Worm (Caenorhabditis elegans) whole organism, midembryonic: ENCODE measurements around the gene unc-77.

ENCODE experiments used
- T22C8.4 ChIP-seq: fragments of 200-800 bp; sonication (Bioruptor generic); IDR thresholded peaks from 2 replicates; pipeline ENCODE4 v1.3.6; 2022; ENCODE audit warnings: missing genetic modification characterization, missing compliant biosample characterization
- cog-1 ChIP-seq: sonication (generic microtip); optimal IDR thresholded peaks from 2 replicates; lab custom pipeline; 2016; ENCODE audit warnings: missing genetic modification characterization, missing compliant biosample characterization
- flt-1 ChIP-seq: fragments of 200-800 bp; sonication (Bioruptor generic); IDR thresholded peaks from 2 replicates; pipeline ENCODE4 v1.3.6; 2022; ENCODE audit warnings: missing genetic modification characterization, missing compliant biosample characterization
- klf-2 ChIP-seq: fragments of 200-800 bp; sonication (Bioruptor generic); conservative IDR thresholded peaks from 2 replicates; pipeline ENCODE4 v1.3.6; 2022; ENCODE audit warnings: missing genetic modification reagents, missing genetic modification characterization, missing compliant biosample characterization
- med-1 ChIP-seq: sonication (generic microtip); optimal IDR thresholded peaks from 2 replicates; lab custom pipeline; 2017; ENCODE audit warnings: missing genetic modification characterization, mild to moderate bottlenecking, missing compliant biosample characterization, antibody characterized with exemption, missing genetic modification reagents; ENCODE audit not compliant: insufficient read depth
- ref-1 ChIP-seq: fragments of 200-800 bp; sonication (Bioruptor generic); conservative IDR thresholded peaks from 2 replicates; pipeline ENCODE4 v1.3.6; 2022; ENCODE audit warnings: missing genetic modification reagents, missing genetic modification characterization, missing compliant biosample characterization
- tab-1 ChIP-seq: fragments of 200-800 bp; sonication (Bioruptor generic); IDR thresholded peaks from 2 replicates; pipeline ENCODE4 v1.3.6; 2022; ENCODE audit warnings: missing genetic modification characterization, missing compliant biosample characterization
- ztf-23 ChIP-seq: fragments of 200-800 bp; sonication (Bioruptor generic); IDR thresholded peaks from 2 replicates; pipeline ENCODE4 v1.3.6; 2022; ENCODE audit warnings: missing genetic modification reagents, missing genetic modification characterization, missing compliant biosample characterization
- ztf-29 ChIP-seq: fragments of 200-800 bp; sonication (Bioruptor generic); IDR thresholded peaks from 2 replicates; pipeline ENCODE4 v1.3.6; 2022; ENCODE audit warnings: missing genetic modification reagents, missing genetic modification characterization, missing compliant biosample characterization

The unc-77 gene

DNA sequence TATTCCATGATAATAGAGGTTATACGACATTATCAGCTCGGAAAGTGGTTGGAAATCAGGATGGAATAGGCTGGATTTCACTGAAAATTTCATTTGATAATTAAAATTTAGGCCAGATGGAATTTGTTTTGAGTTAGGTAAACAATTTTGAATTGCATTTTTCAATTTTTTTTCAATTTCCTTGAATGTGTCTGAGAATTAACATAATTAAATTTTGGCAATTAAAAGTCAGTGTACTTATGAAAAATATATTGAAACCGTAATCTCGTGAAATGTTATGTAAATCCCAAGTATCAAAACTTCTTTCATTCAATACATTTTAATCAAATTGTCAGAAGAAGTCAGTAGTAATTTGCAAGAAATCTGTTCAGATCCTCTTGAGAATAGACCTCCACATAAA, 37.7 kb downstream of the unc-77 start:
- TF ChIP-seq tab-1 (GFP tag; lab: Robert Waterston, UW) = no peak
- TF ChIP-seq klf-2 = no peak
- no peak for TF ChIP-seq med-1 (GFP tag; lab: Kevin White, UChicago)
- no peak for TF ChIP-seq T22C8.4 (GFP tag; lab: Robert Waterston, UW)
- TF ChIP-seq flt-1 (GFP tag; lab: Robert Waterston, UW) = no peak
- no peak for TF ChIP-seq ztf-29 (GFP tag; lab: Robert Waterston, UW)
- no peak for TF ChIP-seq cog-1
- TF ChIP-seq ref-1 (GFP tag; lab: Robert Waterston, UW) = no peak
- TF ChIP-seq ztf-23 = no peak

DNA sequence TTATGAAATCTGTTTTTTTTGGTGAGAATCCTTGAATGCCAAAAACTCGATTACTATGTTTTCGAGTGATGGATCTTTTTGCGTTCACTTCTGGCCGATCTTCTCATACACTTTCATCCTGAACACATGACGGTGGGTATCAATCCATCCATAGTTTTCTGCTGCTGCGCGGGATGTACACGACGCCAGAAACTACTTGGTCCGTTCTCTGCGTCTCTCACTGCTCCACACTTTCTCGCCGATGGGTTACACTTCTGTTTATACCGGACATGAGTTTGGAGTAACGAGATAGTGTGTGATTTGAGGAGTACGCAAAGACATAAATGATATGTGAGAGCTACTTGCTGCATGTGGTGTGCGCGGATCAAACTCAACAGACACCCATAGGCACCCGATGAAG, 43.0 kb downstream of the unc-77 start:
- TF ChIP-seq ref-1 (GFP tag; lab: Robert Waterston, UW) (no peak), med-1 (GFP tag; lab: Kevin White, UChicago) (no peak), ztf-23 (no peak), flt-1 (GFP tag; lab: Robert Waterston, UW) (no peak), T22C8.4 (GFP tag; lab: Robert Waterston, UW) (no peak), cog-1 (no peak), klf-2 (no peak), tab-1 (GFP tag; lab: Robert Waterston, UW) (no peak), ztf-29 (GFP tag; lab: Robert Waterston, UW) (no peak)

DNA sequence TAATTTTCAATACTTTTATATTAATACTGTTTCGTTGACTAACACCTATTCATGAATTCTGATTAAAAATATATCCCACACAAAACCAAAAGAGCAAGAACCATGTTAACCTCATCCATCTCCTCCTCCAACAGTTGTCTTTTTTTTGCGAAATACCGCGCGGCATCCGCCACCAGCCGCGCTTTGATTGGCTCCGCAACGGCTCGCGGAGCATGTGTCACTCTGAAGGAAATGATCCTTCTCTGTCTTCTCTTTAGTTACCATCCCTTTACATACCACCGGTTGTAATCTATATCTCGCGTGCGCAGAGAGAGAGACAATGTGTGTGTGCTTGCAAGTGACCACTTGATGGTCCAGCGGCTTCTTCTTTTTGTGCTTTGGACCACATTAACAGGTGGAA, 48.1 kb downstream of the unc-77 start:
- TF ChIP-seq cog-1 (no peak), flt-1 (GFP tag; lab: Robert Waterston, UW) (no peak), ztf-29 (GFP tag; lab: Robert Waterston, UW) (no peak), med-1 (GFP tag; lab: Kevin White, UChicago) (no peak), klf-2 (no peak), ref-1 (GFP tag; lab: Robert Waterston, UW) (no peak), tab-1 (GFP tag; lab: Robert Waterston, UW) (no peak), ztf-23 (no peak), T22C8.4 (GFP tag; lab: Robert Waterston, UW) (no peak)

DNA sequence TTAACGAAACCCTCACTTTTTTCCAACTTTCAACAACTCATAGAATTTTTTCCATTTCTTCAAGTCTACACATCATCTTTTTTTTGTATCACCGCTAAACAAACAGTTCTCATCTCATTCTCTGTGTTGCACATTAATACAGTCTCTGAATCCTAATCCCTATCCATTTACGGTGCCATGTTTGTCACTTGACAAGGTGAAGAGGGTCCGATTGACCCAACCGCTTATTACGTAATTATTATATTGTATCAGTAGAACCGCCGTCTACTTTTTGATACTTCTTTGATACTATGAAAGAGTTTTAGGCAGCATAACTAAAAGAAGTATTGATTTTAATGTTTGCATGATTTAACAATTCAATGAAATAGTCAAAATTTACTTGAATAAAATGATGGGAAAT, 49.0 kb downstream of the unc-77 start:
- TF ChIP-seq ztf-29 (GFP tag; lab: Robert Waterston, UW) (no peak), tab-1 (GFP tag; lab: Robert Waterston, UW) (no peak), flt-1 (GFP tag; lab: Robert Waterston, UW) (no peak), klf-2 (no peak), ztf-23 (no peak), cog-1 (no peak), T22C8.4 (GFP tag; lab: Robert Waterston, UW) (no peak), ref-1 (GFP tag; lab: Robert Waterston, UW) (no peak)

DNA sequence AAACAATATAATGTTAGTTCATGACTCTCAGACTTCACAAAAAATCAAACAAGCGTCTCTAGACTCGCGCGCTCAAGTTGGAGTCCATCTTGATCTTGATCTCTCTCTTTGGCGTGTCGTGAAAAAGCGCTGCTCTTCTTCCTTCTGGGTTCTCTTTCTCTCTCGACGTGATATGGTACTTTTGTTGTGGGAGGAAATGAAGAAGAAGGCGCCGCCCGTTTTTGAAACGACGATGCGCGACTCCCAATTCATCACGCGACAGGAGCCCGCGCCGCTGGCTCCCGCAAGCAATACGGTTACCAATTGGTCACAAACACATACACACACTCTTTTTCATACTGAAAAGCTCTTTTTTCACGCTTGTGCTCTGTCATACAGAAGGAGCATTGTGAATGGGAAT, 53.2 kb downstream of the unc-77 start:
- TF ChIP-seq klf-2 = no peak
- no peak for TF ChIP-seq T22C8.4 (GFP tag; lab: Robert Waterston, UW)
- no peak for TF ChIP-seq ref-1 (GFP tag; lab: Robert Waterston, UW)
- no peak for TF ChIP-seq med-1 (GFP tag; lab: Kevin White, UChicago)
- no peak for TF ChIP-seq tab-1 (GFP tag; lab: Robert Waterston, UW)
- no peak for TF ChIP-seq cog-1
- no peak for TF ChIP-seq ztf-29 (GFP tag; lab: Robert Waterston, UW)
- TF ChIP-seq ztf-23 = no peak
- no peak for TF ChIP-seq flt-1 (GFP tag; lab: Robert Waterston, UW)

DNA sequence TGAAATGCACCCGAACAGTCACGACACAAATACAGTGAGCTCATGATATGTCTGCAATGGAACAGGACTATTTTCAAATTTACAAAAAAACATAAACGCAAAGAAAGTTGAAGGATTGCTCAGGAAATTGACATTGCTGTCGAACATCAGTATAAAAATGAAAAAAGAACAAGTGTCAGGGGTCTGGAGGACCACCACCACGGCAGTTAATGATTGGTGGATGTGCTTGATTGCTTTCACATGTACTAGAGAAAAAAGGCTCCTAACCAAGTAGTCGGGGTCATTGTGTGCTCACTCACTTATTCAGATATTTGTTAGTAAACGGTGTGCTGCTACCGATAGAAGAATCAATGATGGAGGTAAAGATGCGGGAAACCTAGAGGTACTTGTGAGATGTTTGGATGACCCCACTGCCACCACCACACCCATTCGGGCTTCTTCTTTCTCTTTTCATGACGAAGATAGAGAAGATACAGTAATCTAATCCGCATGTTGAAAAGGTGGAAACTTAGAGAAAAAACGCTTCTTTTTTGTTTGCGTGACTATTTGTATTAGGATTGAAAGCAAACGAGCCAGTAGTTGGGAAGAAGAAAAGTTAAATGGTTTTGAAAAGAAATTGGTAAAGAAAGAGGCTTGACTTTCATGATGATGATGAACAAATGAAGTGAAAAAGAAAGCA, 56.3 kb downstream of the unc-77 start, which contains the start of gene M03D4.4:
Gene M03D4.4, minus strand, starts transcription at position 51 of the 679 bp plus-strand sequence.
- TF ChIP-seq med-1 (GFP tag; lab: Kevin White, UChicago) = no peak
- no peak for TF ChIP-seq ztf-23

DNA sequence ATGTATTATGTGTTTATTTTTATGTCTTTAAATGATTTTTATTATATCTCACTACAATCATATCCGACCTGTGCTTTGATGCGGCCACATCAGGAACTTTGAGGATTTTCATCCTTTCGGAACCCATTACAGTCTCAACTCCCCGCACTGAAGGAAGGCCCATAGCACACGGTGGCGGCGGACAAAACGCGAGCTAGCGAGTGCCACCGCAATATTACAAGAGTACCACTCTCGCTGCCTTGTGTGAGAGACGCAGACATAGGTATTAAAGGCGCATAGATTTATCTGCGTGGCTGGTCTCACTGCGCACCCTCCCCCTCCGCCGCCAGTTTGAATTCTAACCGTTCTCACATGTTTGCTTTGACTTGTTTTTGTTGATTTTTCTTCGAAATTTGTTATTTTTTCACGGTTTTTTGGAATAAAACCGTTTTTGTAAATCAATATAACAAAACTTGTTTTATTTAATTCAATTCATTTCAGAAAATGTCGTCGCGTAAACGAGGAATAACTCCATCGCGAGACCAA, 65.9 kb downstream of the unc-77 start, which contains the start of gene zen-4:
Gene zen-4, plus strand, starts transcription at position 475 of the 525 bp plus-strand sequence.
- no peak for TF ChIP-seq ztf-23
- 0 out of 2 replicates have a peak, but pooled peaks have one; percentile 49 for TF ChIP-seq flt-1 (GFP tag; lab: Robert Waterston, UW)

DNA sequence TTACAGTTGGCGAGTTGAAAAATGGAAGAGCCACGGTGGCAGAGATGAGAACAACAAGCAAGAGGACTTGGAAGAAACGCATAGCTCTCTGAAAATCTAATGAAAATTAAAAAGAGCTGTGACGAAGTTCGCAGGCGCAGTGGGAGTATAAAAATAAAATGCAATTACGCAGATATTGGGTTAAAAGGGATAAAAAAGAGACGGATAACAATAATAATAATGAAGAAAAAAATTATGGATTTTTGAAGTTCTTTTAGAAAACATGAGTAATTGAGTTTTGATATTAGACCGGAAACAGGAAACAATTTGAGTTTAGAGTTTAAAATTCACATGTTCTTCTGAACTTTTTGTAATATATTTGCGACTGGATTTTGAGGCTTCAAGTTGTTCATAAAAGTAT, 71.4 kb downstream of the unc-77 start, which contains the start of gene M03D4.3:
Gene M03D4.3, minus strand, starts transcription at position 101 of the 400 bp plus-strand sequence.
- TF ChIP-seq T22C8.4 (GFP tag; lab: Robert Waterston, UW) (no peak), ztf-29 (GFP tag; lab: Robert Waterston, UW) (no peak), klf-2 (no peak), cog-1 (no peak), ztf-23 (no peak), flt-1 (GFP tag; lab: Robert Waterston, UW) (no peak), ref-1 (GFP tag; lab: Robert Waterston, UW) (no peak), med-1 (GFP tag; lab: Kevin White, UChicago) (no peak), tab-1 (GFP tag; lab: Robert Waterston, UW) (no peak)

DNA sequence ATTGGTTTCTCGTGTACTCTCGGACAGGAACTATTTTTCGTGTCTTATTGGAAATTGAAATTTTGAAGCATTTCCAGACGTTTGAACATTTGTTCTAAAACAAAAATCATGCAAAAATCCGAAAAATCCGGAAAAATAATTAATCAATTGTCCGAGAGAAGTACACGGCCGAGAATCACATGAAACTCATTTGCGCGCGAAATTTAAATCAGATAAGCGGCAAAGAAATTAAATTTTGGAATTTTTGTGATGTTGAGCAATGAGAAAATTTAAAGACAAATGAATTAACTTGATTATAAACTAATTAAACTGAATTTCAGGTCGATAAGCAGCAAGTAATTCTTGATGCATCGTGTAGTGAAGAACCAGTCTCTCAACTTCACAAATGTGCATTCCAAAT, 75.0 kb downstream of the unc-77 start:
- TF ChIP-seq flt-1 (GFP tag; lab: Robert Waterston, UW) (no peak), klf-2 (no peak), tab-1 (GFP tag; lab: Robert Waterston, UW) (no peak)
